Fruit fly (Drosophila melanogaster): ENCODE measurements around the gene CG2310.
A peak's percentile ranks its signal among the peaks of the same experiment; 100 is the strongest.

The CG2310 gene

dm6 chr3R:29478952-29479538 lies 14.3 kb downstream of the CG2310 start (continued):
- TF ChIP-seq CG12236 (GFP tag; optimal IDR thresholded peaks at IDR 0.05) (no peak), MBD-R2 (GFP tag; IDR thresholded peaks at IDR 0.05) (peak; percentile 32; the same call in 1 of the 2 replicates), Fer1 (GFP tag; optimal IDR thresholded peaks at IDR 0.05) (peak; percentile 79), CG16813 (GFP tag; IDR thresholded peaks at IDR 0.05; ENCODE audit: partially characterized antibody) (0 out of 3 replicates have a peak, but pooled peaks have one; percentile 8), run (tag; optimal IDR thresholded peaks at IDR 0.05) (peak; percentile 8), CG6654 (GFP tag; optimal IDR thresholded peaks at IDR 0.05) (no peak), CG4360 (GFP tag; IDR thresholded peaks at IDR 0.05) (no peak), CG11398 (GFP tag; optimal IDR thresholded peaks at IDR 0.05) (no peak), dmrt11E (tag; optimal IDR thresholded peaks at IDR 0.05) (no peak), Lhr (GFP tag; optimal IDR thresholded peaks at IDR 0.05) (no peak), ro (GFP tag; IDR thresholded peaks at IDR 0.05) (no peak), CG8765 (GFP tag; IDR thresholded peaks at IDR 0.05) (no peak), CG12219 (GFP tag; optimal IDR thresholded peaks at IDR 0.05) (peak; percentile 55), pros (GFP tag; optimal IDR thresholded peaks at IDR 0.05) (no peak), gro (GFP tag; optimal IDR thresholded peaks at IDR 0.05) (peak; percentile 39), CG2202 (tag; optimal IDR thresholded peaks at IDR 0.05) (no peak), ap (GFP tag; IDR thresholded peaks at IDR 0.05) (no peak), prd (optimal IDR thresholded peaks at IDR 0.05) (no peak), prd (GFP tag; IDR thresholded peaks at IDR 0.05) (peak; percentile 76), bbx (GFP tag; IDR thresholded peaks at IDR 0.05; ENCODE audit: partially characterized antibody) (peak; percentile 19; the same call in 1 of the 2 replicates), eve (GFP tag; optimal IDR thresholded peaks at IDR 0.05) (no peak), Spps (tag; optimal IDR thresholded peaks at IDR 0.05) (no peak), dimm (GFP tag; IDR thresholded peaks at IDR 0.05) (no peak), D19B (GFP tag; optimal IDR thresholded peaks at IDR 0.05) (peak; percentile 43), Dbx (GFP tag; IDR thresholded peaks at IDR 0.05) (peak; percentile 55; the same call in 2 of the 3 replicates), CG7786 (GFP tag; optimal IDR thresholded peaks at IDR 0.05) (peak; percentile 37), pum (GFP tag; optimal IDR thresholded peaks at IDR 0.05) (no peak), Aef1 (GFP tag; IDR thresholded peaks at IDR 0.05) (peak; percentile 49; the same call in 2 of the 3 replicates), pfk (GFP tag; optimal IDR thresholded peaks at IDR 0.05) (peak; percentile 5), Dfd (GFP tag; optimal IDR thresholded peaks at IDR 0.05) (no peak), CG10321 (GFP tag; IDR thresholded peaks at IDR 0.05) (no peak), PHDP (tag; optimal IDR thresholded peaks at IDR 0.05) (peak; percentile 78), CG7963 (GFP tag; IDR thresholded peaks at IDR 0.05; ENCODE audit: partially characterized antibody) (no peak), sisA (GFP tag; IDR thresholded peaks at IDR 0.05) (peak; percentile 74), hb (GFP tag; IDR thresholded peaks at IDR 0.05; ENCODE audit: partially characterized antibody) (no peak), stc (GFP tag; IDR thresholded peaks at IDR 0.05) (peak; percentile 72), nmo (GFP tag; optimal IDR thresholded peaks at IDR 0.05) (peak; percentile 60), trem (tag; optimal IDR thresholded peaks at IDR 0.05) (peak; percentile 2), Dek (tag; optimal IDR thresholded peaks at IDR 0.05) (peak; percentile 57), Dip3 (GFP tag; optimal IDR thresholded peaks at IDR 0.05) (peak; percentile 61), sens (GFP tag) (peak; percentile 92), CG3847 (GFP tag; IDR thresholded peaks at IDR 0.05) (peak; percentile 39; the same call in 1 of the 2 replicates), NK7.1 (GFP tag; optimal IDR thresholded peaks at IDR 0.05) (no peak), trh (GFP tag; optimal IDR thresholded peaks at IDR 0.05) (no peak), zfh1 (GFP tag; IDR thresholded peaks at IDR 0.05) (peak; percentile 61; the same call in 2 of the 3 replicates), CG9817 (tag; optimal IDR thresholded peaks at IDR 0.05) (peak; percentile 54), B-H1 (GFP tag; IDR thresholded peaks at IDR 0.05) (peak; percentile 52; the same call in 2 of the 3 replicates), CG8478 (optimal IDR thresholded peaks at IDR 0.05) (no peak), kay (GFP tag; optimal IDR thresholded peaks at IDR 0.05) (peak; percentile 9), sug (tag; optimal IDR thresholded peaks at IDR 0.05) (peak; percentile 77), zf30C (GFP tag; optimal IDR thresholded peaks at IDR 0.05) (no peak)
